Worm (Caenorhabditis elegans) whole organism, L4 larva: ENCODE data around the gene srlf-12.

Source experiments
- aha-1 ChIP-seq: fragments of 150-350 bp; peaks from one replicate; lab custom pipeline; 2014; ENCODE audit warnings: missing biosample characterization, missing genetic modification characterization
- ama-1 ChIP-seq: fragments of 150-350 bp; optimal IDR thresholded peaks from 2 replicates; lab custom pipeline; 2014; ENCODE audit warnings: inconsistent platforms, mixed read lengths
- ctbp-1 ChIP-seq: fragments of 200-800 bp; sonication (Bioruptor generic); IDR thresholded peaks from 2 replicates; pipeline ENCODE4 v1.3.6; 2022; ENCODE audit warnings: missing genetic modification reagents, missing genetic modification characterization, missing compliant biosample characterization
- egl-27 ChIP-seq: sonication (generic microtip); optimal IDR thresholded peaks from 3 replicates; lab custom pipeline; 2017; ENCODE audit warnings: missing biosample characterization, missing genetic modification reagents, missing genetic modification characterization
- lsy-2 ChIP-seq, 2 experiments: fragments of 150-350 bp in 1 of 2; sonication (generic microtip) in 1 of 2; optimal IDR thresholded peaks; 2 replicates each; lab custom pipeline; 2014 to 2017; ENCODE audit warnings: missing biosample characterization in 2 of 2, missing genetic modification characterization in 2 of 2
- nhr-237 ChIP-seq: sonication (generic microtip); optimal IDR thresholded peaks from 2 replicates; lab custom pipeline; 2017; ENCODE audit warnings: missing biosample characterization, missing genetic modification characterization
- nhr-48 ChIP-seq: sonication (generic microtip); optimal IDR thresholded peaks from 2 replicates; lab custom pipeline; 2016; ENCODE audit warnings: mild to moderate bottlenecking, missing genetic modification characterization, missing compliant biosample characterization
- snpc-4 ChIP-seq: fragments of 150-350 bp; optimal IDR thresholded peaks from 2 replicates; lab custom pipeline; 2014; ENCODE audit warnings: missing biosample characterization, missing genetic modification characterization
- unc-39 ChIP-seq: sonication (generic microtip); optimal IDR thresholded peaks from 2 replicates; lab custom pipeline; 2017; ENCODE audit warnings: missing biosample characterization, missing genetic modification characterization

DNA sequence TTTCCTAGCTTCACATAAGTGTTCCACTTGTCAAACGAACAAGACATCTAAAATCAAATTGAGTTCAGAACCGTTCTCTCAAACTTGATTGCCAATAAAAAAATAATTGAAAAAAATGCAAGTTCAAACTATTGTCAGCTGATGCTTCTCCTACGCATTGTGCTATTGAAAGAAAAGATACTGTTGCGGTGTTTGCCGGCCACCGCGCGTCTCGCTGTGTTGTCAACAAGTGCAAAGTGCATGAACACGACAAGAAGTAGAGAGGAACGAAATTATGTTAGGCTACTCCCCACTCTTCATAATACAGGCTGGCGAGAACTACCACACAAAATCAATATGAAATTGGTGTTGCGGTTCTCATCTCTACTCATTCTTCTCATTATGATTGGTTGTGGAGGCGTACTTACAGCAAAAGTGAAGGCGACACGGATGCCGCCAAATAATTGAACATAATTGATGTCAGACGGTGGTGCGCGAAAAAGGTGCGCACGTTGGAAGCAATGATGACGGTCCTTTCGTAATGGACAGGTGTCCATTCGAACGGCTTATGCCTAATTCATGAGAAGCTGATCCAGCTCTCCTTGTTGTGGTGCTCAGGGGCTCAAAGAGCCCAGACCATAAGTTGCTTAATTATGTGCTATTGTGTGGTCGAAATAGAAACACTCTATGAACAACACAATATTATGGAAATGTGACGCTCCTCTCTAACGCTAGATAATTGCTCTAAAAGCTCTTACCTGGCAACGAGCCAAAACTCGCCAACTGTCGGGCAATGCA is 24.3 kb downstream of the srlf-12 start:
- TF ChIP-seq aha-1 (no peak), nhr-237 (tag; lab: Kevin White, UChicago) (no peak), egl-27 (tag; lab: Kevin White, UChicago) (no peak), nhr-48 (tag; lab: Kevin White, UChicago) (no peak), snpc-4 (tag; lab: Kevin White, UChicago) (no peak), ama-1 (no peak), unc-39 (tag; lab: Kevin White, UChicago) (no peak), lsy-2 (tag; optimal IDR thresholded peaks at IDR 0.05; lab: Kevin White, UChicago) (no peak), ctbp-1 (GFP tag; lab: Robert Waterston, UW) (no peak)
